Worm (Caenorhabditis elegans): ENCODE data around the gene R07C3.13.

The R07C3.13 gene

DNA sequence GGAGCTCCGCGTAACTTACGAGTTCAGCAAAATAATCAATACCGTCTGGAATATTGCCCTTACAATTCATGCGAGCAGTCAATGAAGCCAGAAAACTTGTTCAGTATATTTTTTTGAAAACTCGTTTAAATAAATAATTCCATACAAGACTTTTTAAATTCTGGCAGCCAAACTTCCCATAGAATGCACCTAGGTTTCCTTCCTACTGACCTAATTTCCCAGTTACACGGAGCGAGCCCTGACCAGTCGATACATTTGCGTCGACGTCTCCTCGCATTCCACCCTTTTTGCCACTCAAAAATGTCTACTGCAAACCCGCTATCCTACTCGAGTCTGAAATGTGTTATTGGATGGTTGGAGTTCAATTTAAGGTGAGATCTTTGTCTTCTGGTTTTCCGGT is 9.9 kb downstream of the R07C3.13 start, which contains the start of gene fbxc-30:
Gene fbxc-30 (plus strand): TSS at position 301 of the 400 bp plus-strand sequence.
- TF ChIP-seq dmd-6 (GFP tag; IDR thresholded peaks at IDR 0.05) = no peak

DNA sequence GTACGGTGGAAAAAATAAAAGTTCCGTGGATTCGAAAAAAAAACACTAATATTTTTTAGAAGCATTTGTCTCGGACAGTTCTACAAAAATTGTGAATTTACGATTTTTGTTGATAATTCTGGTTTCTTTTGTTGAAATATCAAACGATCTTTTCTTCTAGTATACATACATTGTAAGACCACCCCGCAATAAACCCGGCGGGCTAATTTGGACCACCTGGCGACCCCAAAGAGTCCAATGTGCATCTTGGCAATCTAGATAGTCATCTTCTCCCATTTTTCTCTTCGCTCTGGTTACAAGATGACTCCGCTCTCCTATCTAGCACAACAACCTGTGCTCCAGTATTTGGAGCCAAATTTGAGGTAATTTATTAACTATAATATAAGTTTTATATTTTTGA is 11.5 kb downstream of the R07C3.13 start, which contains the start of gene fbxc-29:
Gene fbxc-29 (plus strand): TSS at position 301 of the 400 bp plus-strand sequence.
- TF ChIP-seq zfp-3 (GFP tag; conservative IDR thresholded peaks at IDR 0.05) (no peak), lin-39 (tag; optimal IDR thresholded peaks at IDR 0.05) (no peak), mes-2 (tag; optimal IDR thresholded peaks at IDR 0.05; ENCODE audit: poor library complexity, severe bottlenecking) (no peak), fkh-10 (GFP tag; optimal IDR thresholded peaks at IDR 0.05) (no peak), hlh-30 (tag; optimal IDR thresholded peaks at IDR 0.05; ENCODE audit: insufficient read depth) (no peak), Y105C5A.15 (GFP tag; IDR thresholded peaks at IDR 0.05) (no peak), daf-16 (GFP tag; optimal IDR thresholded peaks at IDR 0.05) (no peak), daf-16 (tag; optimal IDR thresholded peaks at IDR 0.05) (no peak), sdz-12 (GFP tag; optimal IDR thresholded peaks at IDR 0.05) (no peak), zip-11 (GFP tag; IDR thresholded peaks at IDR 0.05) (no peak), nhr-41 (GFP tag; IDR thresholded peaks at IDR 0.05) (no peak), lin-38 (GFP tag; IDR thresholded peaks at IDR 0.05) (no peak), Y5F2A.4 (GFP tag; optimal IDR thresholded peaks at IDR 0.05) (no peak), rbr-2 (tag; optimal IDR thresholded peaks at IDR 0.05) (no peak), skn-1 (tag; optimal IDR thresholded peaks at IDR 0.05) (no peak), ceh-28 (tag; optimal IDR thresholded peaks at IDR 0.05) (no peak)

DNA sequence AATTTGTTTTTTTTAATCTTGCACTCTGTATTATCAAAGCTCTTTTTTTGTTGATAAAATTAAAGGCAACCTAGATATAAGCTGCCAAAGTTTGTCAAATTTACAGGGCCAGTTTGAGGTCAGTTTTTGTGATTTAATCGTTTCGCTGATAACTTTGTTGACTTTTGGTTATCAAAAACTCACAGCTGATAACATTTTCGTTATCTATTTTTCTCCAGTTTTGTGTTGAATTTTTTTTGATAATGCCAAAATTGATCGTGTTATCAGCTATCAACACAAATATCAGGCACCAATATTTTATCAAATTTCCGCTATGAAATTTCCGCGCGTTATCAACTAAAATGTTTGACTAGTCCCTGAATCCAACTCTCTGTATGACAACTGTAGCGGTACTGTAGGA is 12.0 kb downstream of the R07C3.13 start:
- TF ChIP-seq Y75B8A.6 (GFP tag; IDR thresholded peaks at IDR 0.05) = no peak
- no peak for TF ChIP-seq aha-1 (tag)
- TF ChIP-seq dmd-6 (GFP tag; IDR thresholded peaks at IDR 0.05) = peak; percentile 98
- peak; percentile 95 for TF ChIP-seq tra-1 (GFP tag; IDR thresholded peaks at IDR 0.05)
- TF ChIP-seq pqm-1 (tag; optimal IDR thresholded peaks at IDR 0.05) = peak; percentile 100
- no peak for TF ChIP-seq ceh-28 (tag; optimal IDR thresholded peaks at IDR 0.05)
- no peak for TF ChIP-seq aly-2 (tag; optimal IDR thresholded peaks at IDR 0.05)
- TF ChIP-seq unc-62 (GFP tag; optimal IDR thresholded peaks at IDR 0.05 in 1 of 2) = peak; percentile 32 to 91
- TF ChIP-seq unc-62 (tag; optimal IDR thresholded peaks at IDR 0.05) = no peak
- TF ChIP-seq ceh-20 (GFP tag; IDR thresholded peaks at IDR 0.05) = peak; percentile 42; the same call in 1 of the 2 replicates
- TF ChIP-seq nhr-42 (GFP tag; IDR thresholded peaks at IDR 0.05) = 0 out of 2 replicates have a peak, but pooled peaks have one; percentile 32
- TF ChIP-seq nhr-237 (tag; optimal IDR thresholded peaks at IDR 0.05) = no peak
- peak; percentile 95 for TF ChIP-seq nhr-77 (tag; optimal IDR thresholded peaks at IDR 0.05)
- TF ChIP-seq fkh-10 (GFP tag; optimal IDR thresholded peaks at IDR 0.05) = no peak
- peak; percentile 98 for TF ChIP-seq lin-1 (GFP tag; IDR thresholded peaks at IDR 0.05)
- TF ChIP-seq egl-27 (tag; optimal IDR thresholded peaks at IDR 0.05) = no peak
- TF ChIP-seq nhr-41 (GFP tag; IDR thresholded peaks at IDR 0.05) = peak; percentile 85; the same call in 1 of the 2 replicates
- peak; percentile 84 for TF ChIP-seq nhr-102 (tag; optimal IDR thresholded peaks at IDR 0.05)
- TF ChIP-seq nhr-6 (tag; optimal IDR thresholded peaks at IDR 0.05) = peak; percentile 79
- TF ChIP-seq duxl-1 (tag; optimal IDR thresholded peaks at IDR 0.05; ENCODE audit: poor library complexity) = peak; percentile 20
- peak; percentile 9 for TF ChIP-seq nhr-10 (tag; optimal IDR thresholded peaks at IDR 0.05)
- peak in 1 of 2 experiments; percentile 16 for TF ChIP-seq daf-16 (GFP tag; optimal IDR thresholded peaks at IDR 0.05)
- peak; percentile 97 for TF ChIP-seq daf-16 (tag; optimal IDR thresholded peaks at IDR 0.05)
- peak; percentile 91 for TF ChIP-seq php-3 (GFP tag; IDR thresholded peaks at IDR 0.05)
- TF ChIP-seq mdl-1 (tag; optimal IDR thresholded peaks at IDR 0.05) = peak in 1 of 2 experiments; percentile 1
- peak; percentile 59 for TF ChIP-seq jun-1 (tag; optimal IDR thresholded peaks at IDR 0.05)
- peak; percentile 95 for TF ChIP-seq nhr-28 (tag; optimal IDR thresholded peaks at IDR 0.05)
- peak; percentile 89 for TF ChIP-seq hlh-11 (tag; optimal IDR thresholded peaks at IDR 0.05)
